Fruit fly (Drosophila melanogaster) Kc167 (cell line): ENCODE data around the gene NijB.

Source experiments
- Sin3A ChIP-seq: fragments of >200 bp; optimal IDR thresholded peaks from 2 replicates; lab custom pipeline; 2018; ENCODE audit warnings: missing external identifiers
- insv ChIP-seq: fragments of >200 bp; optimal IDR thresholded peaks from 3 replicates; lab custom pipeline; 2018; ENCODE audit warnings: missing external identifiers
- psq ChIP-seq: fragments of >200 bp; optimal IDR thresholded peaks from 2 replicates; lab custom pipeline; 2017; ENCODE audit warnings: missing external identifiers

dm6 chr3L:18872440-18872839 lies 19.7 kb upstream of the NijB start, which contains the start of the genes Rad9 and Uggt:
- TF ChIP-seq psq (lab: Kevin White, UChicago) = no peak
- no peak for TF ChIP-seq Sin3A
- no peak for TF ChIP-seq insv (lab: Kevin White, UChicago)
